Worm (Caenorhabditis elegans) whole organism, L2 larva: ENCODE results near the gene rig-4.
A peak's percentile ranks its signal among the peaks of the same experiment; 100 is the strongest.

Source experiments
- C34F6.9 ChIP-seq: fragments of 150-350 bp; optimal IDR thresholded peaks from 2 replicates; lab custom pipeline; 2014; ENCODE audit warnings: missing biosample characterization, missing genetic modification characterization
- Y55F3AM.14 ChIP-seq: fragments of 200-800 bp; sonication (Bioruptor generic); optimal IDR thresholded peaks from 2 replicates; lab custom pipeline; 2018; ENCODE audit warnings: mild to moderate bottlenecking, missing genetic modification characterization, missing compliant biosample characterization
- blmp-1 ChIP-seq: sonication (generic microtip); optimal IDR thresholded peaks from 2 replicates; lab custom pipeline; 2017; ENCODE audit warnings: missing genetic modification characterization, mild to moderate bottlenecking, missing compliant biosample characterization, antibody characterized with exemption, moderate library complexity; ENCODE audit not compliant: insufficient read depth
- ceh-16 ChIP-seq: fragments of 150-350 bp; optimal IDR thresholded peaks from 2 replicates; lab custom pipeline; 2014; ENCODE audit warnings: missing biosample characterization, missing genetic modification characterization
- ceh-82 ChIP-seq: fragments of 150-350 bp; optimal IDR thresholded peaks from 2 replicates; lab custom pipeline; 2014; ENCODE audit warnings: missing biosample characterization, missing genetic modification characterization
- crh-2 ChIP-seq: sonication (generic microtip); optimal IDR thresholded peaks from 2 replicates; lab custom pipeline; 2017; ENCODE audit warnings: missing biosample characterization, missing genetic modification characterization
- dmd-4 ChIP-seq: sonication (generic microtip); optimal IDR thresholded peaks from 2 replicates; lab custom pipeline; 2017; ENCODE audit warnings: missing biosample characterization, missing genetic modification characterization
- elt-1 ChIP-seq: fragments of 150-350 bp; optimal IDR thresholded peaks from 2 replicates; lab custom pipeline; 2014; ENCODE audit warnings: missing biosample characterization, missing genetic modification characterization
- elt-3 ChIP-seq: sonication (generic microtip); optimal IDR thresholded peaks from 2 replicates; lab custom pipeline; 2017; ENCODE audit warnings: missing biosample characterization, missing genetic modification characterization
- fos-1 ChIP-seq: fragments of 150-350 bp; optimal IDR thresholded peaks from 2 replicates; lab custom pipeline; 2014; ENCODE audit warnings: missing biosample characterization, missing genetic modification characterization
- mab-5 ChIP-seq: fragments of 150-350 bp; optimal IDR thresholded peaks from 2 replicates; lab custom pipeline; 2014; ENCODE audit warnings: missing biosample characterization, missing genetic modification characterization
- mdl-1 ChIP-seq, 2 experiments: fragments of 150-350 bp in 1 of 2; sonication (generic microtip) in 1 of 2; optimal IDR thresholded peaks; 2 replicates each; lab custom pipeline; 2017; ENCODE audit warnings: missing biosample characterization in 2 of 2, missing genetic modification characterization in 2 of 2
- nhr-10 ChIP-seq: sonication (generic microtip); optimal IDR thresholded peaks from 2 replicates; lab custom pipeline; 2017; ENCODE audit warnings: missing biosample characterization, missing genetic modification characterization
- nhr-12 ChIP-seq: fragments of 150-350 bp; optimal IDR thresholded peaks from 2 replicates; lab custom pipeline; 2014; ENCODE audit warnings: missing biosample characterization, missing genetic modification characterization
- nhr-21 ChIP-seq: fragments of 150-350 bp; optimal IDR thresholded peaks from 2 replicates; lab custom pipeline; 2014; ENCODE audit warnings: missing biosample characterization, missing genetic modification characterization
- nhr-237 ChIP-seq: fragments of 150-350 bp; optimal IDR thresholded peaks from 2 replicates; lab custom pipeline; 2014; ENCODE audit warnings: missing biosample characterization, missing genetic modification characterization
- nhr-25 ChIP-seq: fragments of 150-350 bp; sonication (generic microtip); optimal IDR thresholded peaks from 3 replicates; lab custom pipeline; 2014; ENCODE audit warnings: missing biosample characterization, missing genetic modification characterization
- nhr-6 ChIP-seq: fragments of 150-350 bp; optimal IDR thresholded peaks from 2 replicates; lab custom pipeline; 2014; ENCODE audit warnings: missing biosample characterization, missing genetic modification characterization
- peb-1 ChIP-seq: fragments of 150-350 bp; optimal IDR thresholded peaks from 2 replicates; lab custom pipeline; 2014; ENCODE audit warnings: missing biosample characterization, missing genetic modification characterization
- sma-9 ChIP-seq, 2 experiments: fragments of 150-350 bp in 1 of 2; sonication (generic microtip) in 1 of 2; optimal IDR thresholded peaks; 2 replicates each; lab custom pipeline; 2014 to 2016; ENCODE audit warnings: missing genetic modification characterization in 2 of 2, mild to moderate bottlenecking in 1 of 2, missing biosample characterization in 1 of 2, missing compliant biosample characterization in 1 of 2, missing genetic modification reagents in 1 of 2, moderate library complexity in 1 of 2
- snpc-4 ChIP-seq: fragments of 150-350 bp; optimal IDR thresholded peaks from 2 replicates; lab custom pipeline; 2014; ENCODE audit warnings: missing biosample characterization, missing genetic modification characterization
- unc-39 ChIP-seq: fragments of 150-350 bp; optimal IDR thresholded peaks from 2 replicates; lab custom pipeline; 2014; ENCODE audit warnings: missing biosample characterization, missing genetic modification characterization
- unc-55 ChIP-seq: fragments of 150-350 bp; sonication (generic microtip); optimal IDR thresholded peaks from 3 replicates; lab custom pipeline; 2014; ENCODE audit warnings: missing biosample characterization, missing genetic modification reagents, missing genetic modification characterization
- unc-62 ChIP-seq: fragments of 150-350 bp; optimal IDR thresholded peaks from 2 replicates; lab custom pipeline; 2014; ENCODE audit warnings: missing biosample characterization, missing genetic modification reagents, missing genetic modification characterization
- ztf-4 ChIP-seq: fragments of 150-350 bp; optimal IDR thresholded peaks from 2 replicates; lab custom pipeline; 2014; ENCODE audit warnings: missing biosample characterization, missing genetic modification characterization

rig-4 gene

ce11 chrIV:8007549-8007948 lies 3.6 kb upstream of the rig-4 start:
- TF ChIP-seq mab-5 (tag; lab: Kevin White, UChicago): no peak
- TF ChIP-seq nhr-6 (tag; lab: Kevin White, UChicago): no peak
- no peak for TF ChIP-seq elt-3 (tag; lab: Kevin White, UChicago)
- TF ChIP-seq elt-1 (tag; lab: Kevin White, UChicago): no peak
- TF ChIP-seq nhr-10: no peak
- TF ChIP-seq unc-62: no peak
- TF ChIP-seq, all 48 proteins: peak for 0

- TF ChIP-seq nhr-21 (tag; lab: Kevin White, UChicago) (no peak), dmd-4 (no peak), elt-3 (tag; lab: Kevin White, UChicago) (no peak), nhr-237 (no peak), unc-62 (no peak), snpc-4 (tag; lab: Kevin White, UChicago) (no peak), unc-55 (GFP tag; lab: Kevin White, UChicago) (no peak), ztf-4 (tag; lab: Kevin White, UChicago) (no peak), fos-1 (tag; lab: Kevin White, UChicago) (no peak)
Observed at ce11 chrIV:8006161-8006560, 2.2 kb upstream of the rig-4 start.

- peak; percentile 23 for TF ChIP-seq fos-1 (tag; lab: Kevin White, UChicago)
- no peak for TF ChIP-seq crh-2 (tag; lab: Kevin White, UChicago)
Observed at ce11 chrIV:8005376-8005775, 1.5 kb upstream of the rig-4 start.

ce11 chrIV:8000763-8001162 lies 3.2 kb downstream of the rig-4 start:
- TF ChIP-seq nhr-25 (tag; lab: Kevin White, UChicago) (peak; percentile 31), C34F6.9 (tag; lab: Kevin White, UChicago) (no peak)

- TF ChIP-seq unc-62: no peak
- no peak for TF ChIP-seq blmp-1
- no peak for TF ChIP-seq Y55F3AM.14
- no peak for TF ChIP-seq unc-39 (tag; lab: Kevin White, UChicago)
- TF ChIP-seq unc-55 (GFP tag; lab: Kevin White, UChicago): no peak
- no peak for TF ChIP-seq peb-1
- TF ChIP-seq, all 48 proteins: peak for 0
Observed at ce11 chrIV:7994715-7995114, 9.2 kb downstream of the rig-4 start.

- TF ChIP-seq crh-2 (tag; lab: Kevin White, UChicago) (no peak), ztf-4 (tag; lab: Kevin White, UChicago) (no peak)
- TF ChIP-seq, all 48 proteins: peak for 0
Observed at ce11 chrIV:7988385-7988784, 15.5 kb downstream of the rig-4 start, which contains the start of gene col-115. col-115 (plus strand) TSS chrIV:7988685.

- no peak for TF ChIP-seq sma-9 (GFP tag; optimal IDR thresholded peaks at IDR 0.05; lab: Kevin White, UChicago)
- no peak for TF ChIP-seq sma-9 (tag; optimal IDR thresholded peaks at IDR 0.05; lab: Kevin White, UChicago)
- no peak for TF ChIP-seq nhr-12 (tag; lab: Kevin White, UChicago)
- no peak for TF ChIP-seq nhr-21 (tag; lab: Kevin White, UChicago)
- TF ChIP-seq unc-55 (GFP tag; lab: Kevin White, UChicago): peak; percentile 45
- TF ChIP-seq fos-1 (tag; lab: Kevin White, UChicago): no peak
Observed at ce11 chrIV:7987083-7987482, 16.8 kb downstream of the rig-4 start, which contains the start of gene mec-17. mec-17 (minus strand) TSS chrIV:7987183.

- TF ChIP-seq ceh-82 (tag; lab: Kevin White, UChicago) (no peak), ceh-16 (tag; lab: Kevin White, UChicago) (no peak), nhr-25 (tag; lab: Kevin White, UChicago) (peak; percentile 57), blmp-1 (peak; percentile 14), mdl-1 (tag; optimal IDR thresholded peaks at IDR 0.05; lab: Kevin White, UChicago) (no peak), fos-1 (tag; lab: Kevin White, UChicago) (peak; percentile 68), nhr-21 (tag; lab: Kevin White, UChicago) (peak; percentile 42)
- TF ChIP-seq, all 48 proteins: peak for 4
Observed at ce11 chrIV:7985737-7986136, 18.2 kb downstream of the rig-4 start.
